Fruit fly (Drosophila melanogaster): ENCODE data around the gene CG14913.

DNA sequence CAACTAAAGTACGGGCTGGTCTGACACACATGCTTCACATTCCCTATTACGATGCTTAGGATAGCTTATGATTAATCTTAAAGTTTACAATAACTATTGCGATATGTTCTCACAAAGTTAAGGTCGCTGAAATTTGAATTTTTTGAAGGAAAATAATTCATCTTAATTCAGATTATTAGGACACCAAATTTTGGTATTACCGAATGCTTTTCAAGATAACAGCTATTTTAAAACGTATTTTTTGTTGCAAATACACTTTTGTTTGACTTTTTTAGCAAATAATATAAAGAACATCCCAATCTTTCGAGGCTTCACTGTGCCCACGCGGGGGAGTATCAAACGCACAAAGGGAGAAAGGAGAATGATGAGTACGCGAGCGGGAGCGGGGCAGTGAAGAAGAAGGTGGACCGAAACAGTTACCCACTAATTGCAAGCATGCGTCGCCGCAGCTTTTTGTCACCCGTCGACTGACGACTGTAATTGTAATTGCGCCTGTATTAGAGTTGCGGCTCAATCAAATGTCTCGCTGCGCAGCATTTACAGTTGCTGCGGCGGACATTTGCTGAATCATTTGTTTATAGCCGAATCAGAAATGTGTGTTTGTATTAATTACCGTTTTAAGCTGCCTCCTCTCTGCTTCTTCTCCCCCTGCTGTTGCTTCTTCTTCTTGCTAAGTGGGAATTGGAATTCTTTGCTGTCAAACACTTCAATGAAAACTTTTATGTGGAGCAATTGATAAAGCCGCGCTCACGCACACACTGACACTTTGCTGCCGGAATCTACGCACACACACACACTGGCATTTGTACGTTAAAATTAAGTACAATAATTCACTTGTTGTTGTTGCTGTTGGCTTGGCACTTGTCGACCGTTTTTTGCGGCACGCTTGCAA, 49.4 kb downstream of the CG14913 start:
- TF ChIP-seq CG8478 (optimal IDR thresholded peaks at IDR 0.05) (no peak), CTCF (optimal IDR thresholded peaks at IDR 0.05) (no peak)

Data from S2 (cell line).